Worm (Caenorhabditis elegans) whole organism, late embryonic: ENCODE measurements around the gene shpk-1.

Experiments used
- ama-1 ChIP-seq: fragments of 150-350 bp; optimal IDR thresholded peaks from 2 replicates; lab custom pipeline; 2014
- ceh-24 ChIP-seq: sonication (generic microtip); optimal IDR thresholded peaks from 2 replicates; lab custom pipeline; 2016; ENCODE audit warnings: mild to moderate bottlenecking, missing genetic modification characterization, missing compliant biosample characterization
- sox-4 ChIP-seq: sonication (generic microtip); optimal IDR thresholded peaks from 2 replicates; lab custom pipeline; 2017; ENCODE audit warnings: mild to moderate bottlenecking, missing genetic modification characterization, inconsistent platforms, missing compliant biosample characterization
- unc-55 ChIP-seq: sonication (generic microtip); optimal IDR thresholded peaks from 2 replicates; lab custom pipeline; 2017; ENCODE audit warnings: missing biosample characterization, missing genetic modification reagents, missing genetic modification characterization

DNA sequence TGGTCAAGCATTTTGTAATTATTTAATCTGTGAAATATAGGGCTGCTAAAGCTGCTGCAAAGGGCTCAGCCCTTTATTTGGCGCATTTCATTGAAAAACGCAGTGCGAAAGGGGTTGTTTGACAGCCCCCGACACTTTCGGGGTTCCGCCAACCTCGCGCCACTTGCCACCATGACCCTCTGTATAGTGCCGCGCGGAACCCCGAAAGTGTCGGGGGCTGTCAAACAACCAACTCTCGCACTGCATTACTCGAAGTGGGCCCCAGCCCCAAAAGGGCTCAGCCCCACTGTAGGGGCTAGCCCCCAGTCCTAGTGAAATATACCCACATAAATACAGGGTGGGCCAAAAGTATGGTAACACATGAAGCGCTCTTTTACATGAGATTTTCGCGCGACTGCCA lies 7.6 kb upstream of the shpk-1 start:
- no peak for TF ChIP-seq sox-4 (tag; lab: Kevin White, UChicago)
- TF ChIP-seq ama-1 = no peak
- no peak for TF ChIP-seq unc-55
- TF ChIP-seq ceh-24 (tag; lab: Kevin White, UChicago) = no peak
